Worm (Caenorhabditis elegans) whole organism, mixed stage, embryonic: ENCODE measurements around the gene K08D8.5.

Source experiments
- M03D4.4 ChIP-seq: sonication (generic microtip); optimal IDR thresholded peaks from 2 replicates; lab custom pipeline; 2017; ENCODE audit warnings: mild to moderate bottlenecking, missing genetic modification characterization, missing compliant biosample characterization
- bed-3 ChIP-seq: fragments of 200-800 bp; sonication (Bioruptor generic); optimal IDR thresholded peaks from 3 replicates; lab custom pipeline; 2018; ENCODE audit warnings: mild to moderate bottlenecking, missing genetic modification characterization, moderate library complexity, missing compliant biosample characterization
- blmp-1 ChIP-seq: fragments of 150-350 bp; optimal IDR thresholded peaks from 2 replicates; lab custom pipeline; 2014; ENCODE audit warnings: missing biosample characterization, missing genetic modification characterization
- ceh-39 ChIP-seq: fragments of 150-350 bp; optimal IDR thresholded peaks from 2 replicates; lab custom pipeline; 2014; ENCODE audit warnings: missing biosample characterization, missing genetic modification characterization
- ceh-83 ChIP-seq: fragments of 200-800 bp; sonication (Bioruptor generic); optimal IDR thresholded peaks from 2 replicates; lab custom pipeline; 2018; ENCODE audit warnings: mild to moderate bottlenecking, missing genetic modification characterization, missing compliant biosample characterization
- ces-1 ChIP-seq: fragments of 150-350 bp; optimal IDR thresholded peaks from 2 replicates; lab custom pipeline; 2014; ENCODE audit warnings: missing biosample characterization, missing genetic modification reagents, missing genetic modification characterization
- cnd-1 ChIP-seq: fragments of 200-800 bp; sonication (Bioruptor generic); optimal IDR thresholded peaks from 2 replicates; lab custom pipeline; 2018; ENCODE audit warnings: mild to moderate bottlenecking, missing genetic modification characterization, missing compliant biosample characterization
- drap-1 ChIP-seq: fragments of 200-800 bp; sonication (Bioruptor generic); optimal IDR thresholded peaks from 3 replicates; lab custom pipeline; 2018; ENCODE audit warnings: mild to moderate bottlenecking, missing genetic modification characterization, missing compliant biosample characterization
- elt-1 ChIP-seq: sonication (generic microtip); optimal IDR thresholded peaks from 2 replicates; lab custom pipeline; 2017; ENCODE audit warnings: missing genetic modification characterization, mild to moderate bottlenecking, missing compliant biosample characterization, antibody characterized with exemption, moderate library complexity, borderline replicate concordance; ENCODE audit not compliant: insufficient read depth
- flh-1 ChIP-seq: fragments of 200-800 bp; sonication (Bioruptor generic); optimal IDR thresholded peaks from 2 replicates; lab custom pipeline; 2018; ENCODE audit warnings: mild to moderate bottlenecking, missing genetic modification characterization, moderate library complexity, missing compliant biosample characterization
- ham-2 ChIP-seq: fragments of 200-800 bp; sonication (Bioruptor generic); optimal IDR thresholded peaks from 2 replicates; lab custom pipeline; 2018; ENCODE audit warnings: mild to moderate bottlenecking, missing genetic modification characterization, missing compliant biosample characterization
- hlh-1 ChIP-seq: fragments of 150-350 bp; optimal IDR thresholded peaks from 2 replicates; lab custom pipeline; 2014; ENCODE audit warnings: missing biosample characterization, missing genetic modification reagents, missing genetic modification characterization
- lin-32 ChIP-seq: fragments of 200-800 bp; sonication (Bioruptor generic); optimal IDR thresholded peaks from 2 replicates; lab custom pipeline; 2018; ENCODE audit warnings: mild to moderate bottlenecking, missing genetic modification characterization, missing compliant biosample characterization
- lsy-2 ChIP-seq: fragments of 150-350 bp; optimal IDR thresholded peaks from 2 replicates; lab custom pipeline; 2014; ENCODE audit warnings: missing biosample characterization, missing genetic modification characterization
- mab-5 ChIP-seq: fragments of 150-350 bp; optimal IDR thresholded peaks from 2 replicates; lab custom pipeline; 2014; ENCODE audit warnings: missing biosample characterization, missing genetic modification characterization
- mep-1 ChIP-seq: fragments of 150-350 bp; optimal IDR thresholded peaks from 2 replicates; lab custom pipeline; 2017; ENCODE audit warnings: missing biosample characterization, missing genetic modification reagents, missing genetic modification characterization, inconsistent platforms
- mls-2 ChIP-seq: sonication (generic microtip); optimal IDR thresholded peaks from 2 replicates; lab custom pipeline; 2016; ENCODE audit warnings: mild to moderate bottlenecking, missing genetic modification characterization, moderate library complexity, missing compliant biosample characterization
- nhr-12 ChIP-seq: fragments of 150-350 bp; optimal IDR thresholded peaks from 2 replicates; lab custom pipeline; 2014; ENCODE audit warnings: missing biosample characterization, missing genetic modification characterization
- nhr-2 ChIP-seq: fragments of 150-350 bp; optimal IDR thresholded peaks from 2 replicates; lab custom pipeline; 2014; ENCODE audit warnings: missing biosample characterization, missing genetic modification characterization
- nhr-237 ChIP-seq: fragments of 150-350 bp; optimal IDR thresholded peaks from 2 replicates; lab custom pipeline; 2014; ENCODE audit warnings: missing biosample characterization, missing genetic modification characterization
- nhr-28 ChIP-seq: fragments of 150-350 bp; optimal IDR thresholded peaks from 2 replicates; lab custom pipeline; 2014; ENCODE audit warnings: missing biosample characterization, missing genetic modification characterization
- nhr-76 ChIP-seq: sonication (generic microtip); optimal IDR thresholded peaks from 2 replicates; lab custom pipeline; 2017; ENCODE audit warnings: missing biosample characterization, missing genetic modification characterization
- pha-4 ChIP-seq: fragments of 150-350 bp; optimal IDR thresholded peaks from 2 replicates; lab custom pipeline; 2018; ENCODE audit warnings: missing biosample characterization, missing genetic modification reagents, missing genetic modification characterization
- sem-2 ChIP-seq: fragments of 200-800 bp; sonication (Bioruptor generic); optimal IDR thresholded peaks from 2 replicates; lab custom pipeline; 2018; ENCODE audit warnings: mild to moderate bottlenecking, missing genetic modification characterization, missing compliant biosample characterization
- snpc-4 ChIP-seq: fragments of 150-350 bp; optimal IDR thresholded peaks from 2 replicates; lab custom pipeline; 2014; ENCODE audit warnings: missing biosample characterization, missing genetic modification characterization
- sptf-1 ChIP-seq: sonication (generic microtip); optimal IDR thresholded peaks from 2 replicates; lab custom pipeline; 2017; ENCODE audit warnings: mild to moderate bottlenecking, missing genetic modification characterization, moderate library complexity, missing compliant biosample characterization
- tbx-8 ChIP-seq: fragments of 200-800 bp; sonication (Bioruptor generic); optimal IDR thresholded peaks from 2 replicates; lab custom pipeline; 2018; ENCODE audit warnings: mild to moderate bottlenecking, missing genetic modification characterization, moderate library complexity, missing compliant biosample characterization
- unc-120 ChIP-seq: sonication (generic microtip); optimal IDR thresholded peaks from 2 replicates; lab custom pipeline; 2017; ENCODE audit warnings: missing genetic modification characterization, missing compliant biosample characterization; ENCODE audit not compliant: poor library complexity, severe bottlenecking
- unc-39 ChIP-seq: fragments of 150-350 bp; optimal IDR thresholded peaks from 2 replicates; lab custom pipeline; 2014; ENCODE audit warnings: missing biosample characterization, missing genetic modification characterization
- unc-62 ChIP-seq: fragments of 150-350 bp; optimal IDR thresholded peaks from 2 replicates; lab custom pipeline; 2014; ENCODE audit warnings: missing biosample characterization, missing genetic modification reagents, missing genetic modification characterization
- zip-8 ChIP-seq: fragments of 150-350 bp; optimal IDR thresholded peaks from 2 replicates; lab custom pipeline; 2014; ENCODE audit warnings: missing biosample characterization, missing genetic modification characterization
- ztf-11 ChIP-seq: fragments of 150-350 bp; optimal IDR thresholded peaks from 2 replicates; lab custom pipeline; 2014; ENCODE audit warnings: missing biosample characterization, missing genetic modification characterization

The K08D8.5 gene

ce11 chrIV:12942633-12943032 lies 30.7 kb upstream of the K08D8.5 start, which contains the start of gene dct-19:
Gene dct-19, plus strand, starts transcription at chrIV:12942933.
- TF ChIP-seq ceh-39 (tag; lab: Kevin White, UChicago) (no peak), tbx-8 (GFP tag; lab: Kevin White, UChicago) (no peak), M03D4.4 (tag; lab: Kevin White, UChicago) (no peak), mab-5 (tag; lab: Kevin White, UChicago) (no peak), ces-1 (GFP tag; lab: Kevin White, UChicago) (no peak), nhr-28 (tag; lab: Kevin White, UChicago) (no peak), cnd-1 (tag; lab: Kevin White, UChicago) (no peak), mls-2 (tag; lab: Kevin White, UChicago) (no peak), unc-39 (tag; lab: Kevin White, UChicago) (no peak), unc-62 (GFP tag; lab: Kevin White, UChicago) (no peak), nhr-237 (tag; lab: Kevin White, UChicago) (no peak), nhr-2 (tag; lab: Kevin White, UChicago) (no peak), blmp-1 (no peak), elt-1 (tag; lab: Kevin White, UChicago) (no peak), drap-1 (GFP tag; lab: Kevin White, UChicago) (no peak), ztf-11 (tag; lab: Kevin White, UChicago) (no peak), ceh-83 (GFP tag; lab: Kevin White, UChicago) (no peak), sem-2 (no peak), sptf-1 (no peak)

- TF ChIP-seq pha-4 (no peak), ztf-11 (tag; lab: Kevin White, UChicago) (no peak), nhr-237 (tag; lab: Kevin White, UChicago) (no peak), unc-120 (no peak), lin-32 (no peak), lsy-2 (tag; lab: Kevin White, UChicago) (no peak), bed-3 (GFP tag; lab: Kevin White, UChicago) (no peak), hlh-1 (no peak), blmp-1 (no peak), unc-39 (tag; lab: Kevin White, UChicago) (no peak), cnd-1 (tag; lab: Kevin White, UChicago) (no peak)
- TF ChIP-seq, all 35 proteins: peak for 0
Measured at ce11 chrIV:12941254-12941653, 29.3 kb upstream of the K08D8.5 start, which contains the start of gene dod-24. Gene dod-24, minus strand, starts transcription at chrIV:12941354.

ce11 chrIV:12936221-12936776 lies 24.4 kb upstream of the K08D8.5 start, which contains the start of the genes cld-1 and dod-21:
Gene cld-1, minus strand, starts transcription at chrIV:12936271.
Gene dod-21, plus strand, starts transcription at chrIV:12936738.
- TF ChIP-seq drap-1 (GFP tag; lab: Kevin White, UChicago), result no peak
- no peak for TF ChIP-seq sptf-1
- no peak for TF ChIP-seq ham-2 (GFP tag; lab: Kevin White, UChicago)
- TF ChIP-seq snpc-4 (tag; lab: Kevin White, UChicago), result no peak
- TF ChIP-seq nhr-28 (tag; lab: Kevin White, UChicago), result no peak
- TF ChIP-seq ceh-39 (tag; lab: Kevin White, UChicago), result no peak
- TF ChIP-seq nhr-237 (tag; lab: Kevin White, UChicago), result no peak
- TF ChIP-seq unc-120, result no peak
- no peak for TF ChIP-seq pha-4
- TF ChIP-seq nhr-76 (tag; lab: Kevin White, UChicago), result no peak
- no peak for TF ChIP-seq mls-2 (tag; lab: Kevin White, UChicago)
- no peak for TF ChIP-seq ceh-83 (GFP tag; lab: Kevin White, UChicago)
- TF ChIP-seq nhr-12 (tag; lab: Kevin White, UChicago), result no peak
- no peak for TF ChIP-seq flh-1 (GFP tag; lab: Kevin White, UChicago)

ce11 chrIV:12926639-12927038 lies 14.7 kb upstream of the K08D8.5 start, which contains the start of gene srlf-5:
Gene srlf-5, minus strand, starts transcription at chrIV:12926739.
- TF ChIP-seq nhr-237 (tag; lab: Kevin White, UChicago) (no peak), mep-1 (no peak), sptf-1 (no peak), zip-8 (no peak), unc-39 (tag; lab: Kevin White, UChicago) (no peak), ham-2 (GFP tag; lab: Kevin White, UChicago) (no peak), tbx-8 (GFP tag; lab: Kevin White, UChicago) (no peak), unc-120 (no peak), lsy-2 (tag; lab: Kevin White, UChicago) (no peak)
- TF ChIP-seq, all 35 proteins: peak for 0
